Worm (Caenorhabditis elegans) whole organism, mixed stage, embryonic: Measurements from ENCODE around the gene fbxa-50.
"Not testable (repeated sequence)": the region's sequence is repeated elsewhere in the genome, so short reads cannot be mapped to it uniquely, and the experiment has no call there.

Source experiments
- M03D4.4 ChIP-seq: sonication (generic microtip); optimal IDR thresholded peaks from 2 replicates; lab custom pipeline; 2017; ENCODE audit warnings: mild to moderate bottlenecking, missing genetic modification characterization, missing compliant biosample characterization
- bed-3 ChIP-seq: fragments of 200-800 bp; sonication (Bioruptor generic); optimal IDR thresholded peaks from 3 replicates; lab custom pipeline; 2018; ENCODE audit warnings: mild to moderate bottlenecking, missing genetic modification characterization, moderate library complexity, missing compliant biosample characterization
- ceh-39 ChIP-seq: fragments of 150-350 bp; optimal IDR thresholded peaks from 2 replicates; lab custom pipeline; 2014; ENCODE audit warnings: missing biosample characterization, missing genetic modification characterization
- ceh-43 ChIP-seq: fragments of 200-800 bp; sonication (Bioruptor generic); optimal IDR thresholded peaks from 2 replicates; lab custom pipeline; 2018; ENCODE audit warnings: mild to moderate bottlenecking, missing genetic modification characterization, moderate library complexity, missing compliant biosample characterization
- ces-1 ChIP-seq: fragments of 150-350 bp; optimal IDR thresholded peaks from 2 replicates; lab custom pipeline; 2014; ENCODE audit warnings: missing biosample characterization, missing genetic modification reagents, missing genetic modification characterization
- cnd-1 ChIP-seq: fragments of 200-800 bp; sonication (Bioruptor generic); optimal IDR thresholded peaks from 2 replicates; lab custom pipeline; 2018; ENCODE audit warnings: mild to moderate bottlenecking, missing genetic modification characterization, missing compliant biosample characterization
- elt-3 ChIP-seq: fragments of 150-350 bp; optimal IDR thresholded peaks from 2 replicates; lab custom pipeline; 2014; ENCODE audit warnings: missing biosample characterization, missing genetic modification characterization
- flh-1 ChIP-seq: fragments of 200-800 bp; sonication (Bioruptor generic); optimal IDR thresholded peaks from 2 replicates; lab custom pipeline; 2018; ENCODE audit warnings: mild to moderate bottlenecking, missing genetic modification characterization, moderate library complexity, missing compliant biosample characterization
- ham-2 ChIP-seq: fragments of 200-800 bp; sonication (Bioruptor generic); optimal IDR thresholded peaks from 2 replicates; lab custom pipeline; 2018; ENCODE audit warnings: mild to moderate bottlenecking, missing genetic modification characterization, missing compliant biosample characterization
- hlh-1 ChIP-seq: fragments of 150-350 bp; optimal IDR thresholded peaks from 2 replicates; lab custom pipeline; 2014; ENCODE audit warnings: missing biosample characterization, missing genetic modification reagents, missing genetic modification characterization
- lin-32 ChIP-seq: fragments of 200-800 bp; sonication (Bioruptor generic); optimal IDR thresholded peaks from 2 replicates; lab custom pipeline; 2018; ENCODE audit warnings: mild to moderate bottlenecking, missing genetic modification characterization, missing compliant biosample characterization
- mab-5 ChIP-seq: fragments of 150-350 bp; optimal IDR thresholded peaks from 2 replicates; lab custom pipeline; 2014; ENCODE audit warnings: missing biosample characterization, missing genetic modification characterization
- mls-2 ChIP-seq: sonication (generic microtip); optimal IDR thresholded peaks from 2 replicates; lab custom pipeline; 2016; ENCODE audit warnings: mild to moderate bottlenecking, missing genetic modification characterization, moderate library complexity, missing compliant biosample characterization
- nhr-12 ChIP-seq: fragments of 150-350 bp; optimal IDR thresholded peaks from 2 replicates; lab custom pipeline; 2014; ENCODE audit warnings: missing biosample characterization, missing genetic modification characterization
- nhr-2 ChIP-seq: fragments of 150-350 bp; optimal IDR thresholded peaks from 2 replicates; lab custom pipeline; 2014; ENCODE audit warnings: missing biosample characterization, missing genetic modification characterization
- nhr-237 ChIP-seq: fragments of 150-350 bp; optimal IDR thresholded peaks from 2 replicates; lab custom pipeline; 2014; ENCODE audit warnings: missing biosample characterization, missing genetic modification characterization
- nhr-76 ChIP-seq: sonication (generic microtip); optimal IDR thresholded peaks from 2 replicates; lab custom pipeline; 2017; ENCODE audit warnings: missing biosample characterization, missing genetic modification characterization
- pha-4 ChIP-seq: fragments of 150-350 bp; optimal IDR thresholded peaks from 2 replicates; lab custom pipeline; 2018; ENCODE audit warnings: missing biosample characterization, missing genetic modification reagents, missing genetic modification characterization
- snpc-4 ChIP-seq: fragments of 150-350 bp; optimal IDR thresholded peaks from 2 replicates; lab custom pipeline; 2014; ENCODE audit warnings: missing biosample characterization, missing genetic modification characterization
- unc-120 ChIP-seq: sonication (generic microtip); optimal IDR thresholded peaks from 2 replicates; lab custom pipeline; 2017; ENCODE audit warnings: missing genetic modification characterization, missing compliant biosample characterization; ENCODE audit not compliant: poor library complexity, severe bottlenecking
- unc-39 ChIP-seq: fragments of 150-350 bp; optimal IDR thresholded peaks from 2 replicates; lab custom pipeline; 2014; ENCODE audit warnings: missing biosample characterization, missing genetic modification characterization
- unc-62 ChIP-seq: fragments of 150-350 bp; optimal IDR thresholded peaks from 2 replicates; lab custom pipeline; 2014; ENCODE audit warnings: missing biosample characterization, missing genetic modification reagents, missing genetic modification characterization
- zip-8 ChIP-seq: fragments of 150-350 bp; optimal IDR thresholded peaks from 2 replicates; lab custom pipeline; 2014; ENCODE audit warnings: missing biosample characterization, missing genetic modification characterization

fbxa-50 gene

DNA sequence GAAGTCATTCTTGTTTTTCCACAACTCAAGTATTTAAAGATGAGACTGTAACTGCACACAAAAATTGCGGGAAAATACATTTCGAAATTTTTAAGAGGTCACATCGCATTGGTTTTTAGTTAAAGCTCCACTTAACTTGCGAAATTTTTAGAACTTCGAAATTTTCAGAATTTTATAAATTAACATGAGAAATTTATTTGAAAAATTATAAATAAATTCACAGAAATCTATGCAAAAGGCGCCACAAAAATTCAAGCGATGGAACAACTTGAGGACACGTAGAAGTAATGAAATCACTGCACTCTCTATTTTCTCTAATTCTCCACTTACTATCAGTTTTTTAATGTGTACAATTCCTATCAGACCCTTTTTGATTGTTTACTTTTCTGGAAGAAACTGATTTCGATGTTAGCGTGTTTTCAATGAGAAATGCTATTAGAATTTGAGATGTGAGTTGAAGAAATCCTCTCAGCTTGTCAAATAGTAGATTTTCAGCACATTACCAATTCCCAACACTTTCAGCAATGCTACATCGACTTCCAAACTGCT lies 16.9 kb downstream of the fbxa-50 start, which contains the start of gene fbxa-31:
TSS of gene fbxa-31 (minus strand) at position 51 of the 549 bp plus-strand sequence.
- no peak for TF ChIP-seq nhr-12 (tag; lab: Kevin White, UChicago)
- no peak for TF ChIP-seq flh-1 (GFP tag; lab: Kevin White, UChicago)
- TF ChIP-seq unc-62, result no peak
- no peak for TF ChIP-seq nhr-76 (tag; lab: Kevin White, UChicago)
- no peak for TF ChIP-seq pha-4 (tag; lab: Kevin White, UChicago)

DNA sequence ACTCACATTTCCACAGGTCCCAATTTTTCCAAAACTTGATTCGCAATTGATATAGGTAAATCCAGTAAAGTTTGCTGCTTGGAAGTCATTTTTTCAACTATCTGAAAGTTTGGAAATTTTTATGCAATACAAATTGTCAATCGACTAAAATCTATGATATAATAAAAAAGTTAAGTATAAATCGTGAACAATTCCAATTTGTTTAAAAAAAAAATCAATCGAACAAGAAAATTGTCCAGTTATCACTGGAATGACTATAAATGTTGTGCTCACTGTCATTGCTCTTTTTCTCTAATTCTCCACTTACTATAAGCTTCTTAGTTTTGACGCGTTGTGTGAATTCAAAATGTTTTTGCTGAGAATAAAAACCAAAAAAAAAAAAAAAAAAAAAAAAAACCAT lies 19.2 kb downstream of the fbxa-50 start, which contains the start of gene fbxa-32:
TSS of gene fbxa-32 (minus strand) at position 101 of the 400 bp plus-strand sequence.
- TF ChIP-seq mab-5 (no peak), ham-2 (no peak), unc-39 (tag; lab: Kevin White, UChicago) (no peak), unc-120 (tag; lab: Kevin White, UChicago) (no peak), zip-8 (tag; lab: Kevin White, UChicago) (no peak), nhr-12 (tag; lab: Kevin White, UChicago) (no peak), snpc-4 (no peak), lin-32 (no peak), cnd-1 (no peak), hlh-1 (tag; lab: Kevin White, UChicago) (no peak), flh-1 (GFP tag; lab: Kevin White, UChicago) (no peak), nhr-2 (tag; lab: Kevin White, UChicago) (no peak)

DNA sequence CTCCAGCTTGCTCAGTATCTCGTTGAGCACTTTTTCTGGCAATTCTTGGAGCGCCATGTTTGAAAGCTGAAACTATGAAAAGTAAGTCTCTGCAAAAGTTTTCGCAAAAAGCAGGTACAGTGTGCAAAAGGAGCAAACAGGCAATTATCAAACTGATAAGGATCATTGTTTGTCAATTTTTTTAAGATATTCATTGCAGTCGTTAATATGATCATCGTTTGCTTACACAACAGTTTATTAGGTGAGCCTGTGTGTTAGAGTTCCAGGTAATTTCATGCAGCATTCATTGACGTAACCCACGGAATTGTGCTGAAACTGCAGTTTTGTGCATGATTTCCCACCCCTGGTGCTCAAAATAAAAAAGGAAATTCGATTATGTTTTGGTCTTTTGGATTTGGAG lies 21.5 kb downstream of the fbxa-50 start, which contains the start of gene fbxa-151:
TSS of gene fbxa-151 (minus strand) at position 101 of the 400 bp plus-strand sequence.
- TF ChIP-seq zip-8 (tag; lab: Kevin White, UChicago); pha-4 (tag; lab: Kevin White, UChicago); flh-1 (GFP tag; lab: Kevin White, UChicago): not testable (repeated sequence)

DNA sequence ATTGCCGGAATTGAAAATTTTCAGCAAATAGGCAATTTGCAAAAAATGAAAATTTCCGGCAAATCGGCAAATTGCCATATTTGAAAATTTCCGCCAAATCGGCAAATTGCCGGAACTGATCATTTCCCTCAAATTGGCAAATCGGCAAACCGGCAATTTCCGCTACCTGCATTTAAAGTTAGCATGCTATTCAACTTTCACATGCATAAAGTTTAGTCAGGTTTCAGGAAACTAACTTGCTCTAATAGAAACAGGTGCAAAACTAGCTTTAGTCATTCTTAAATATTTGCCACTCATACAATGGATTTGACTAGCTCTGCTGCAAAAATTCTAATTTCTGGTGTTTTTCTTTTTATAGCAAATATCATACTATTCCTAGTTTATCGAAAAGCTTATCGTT lies 24.6 kb downstream of the fbxa-50 start, which contains the start of gene srz-9:
TSS of gene srz-9 (plus strand) at position 301 of the 400 bp plus-strand sequence.
- not testable (repeated sequence) for TF ChIP-seq mls-2 (tag; lab: Kevin White, UChicago); lin-32; M03D4.4 (tag; lab: Kevin White, UChicago)

DNA sequence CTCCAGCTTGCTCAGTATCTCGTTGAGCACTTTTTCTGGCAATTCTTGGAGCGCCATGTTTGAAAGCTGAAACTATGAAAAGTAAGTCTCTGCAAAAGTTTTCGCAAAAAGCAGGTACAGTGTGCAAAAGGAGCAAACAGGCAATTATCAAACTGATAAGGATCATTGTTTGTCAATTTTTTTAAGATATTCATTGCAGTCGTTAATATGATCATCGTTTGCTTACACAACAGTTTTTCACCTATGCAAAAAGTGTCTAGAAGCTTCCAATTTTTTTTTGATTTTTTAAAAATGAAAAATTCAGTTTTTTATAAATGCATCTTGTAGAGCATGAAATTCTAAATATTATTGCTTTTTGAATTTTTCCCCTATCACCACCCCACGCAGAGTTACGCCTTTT lies 30.0 kb downstream of the fbxa-50 start, which contains the start of gene fbxa-78:
TSS of gene fbxa-78 (minus strand) at position 101 of the 400 bp plus-strand sequence.
- not testable (repeated sequence) for TF ChIP-seq cnd-1; ceh-39 (tag; lab: Kevin White, UChicago); unc-39 (tag; lab: Kevin White, UChicago)

DNA sequence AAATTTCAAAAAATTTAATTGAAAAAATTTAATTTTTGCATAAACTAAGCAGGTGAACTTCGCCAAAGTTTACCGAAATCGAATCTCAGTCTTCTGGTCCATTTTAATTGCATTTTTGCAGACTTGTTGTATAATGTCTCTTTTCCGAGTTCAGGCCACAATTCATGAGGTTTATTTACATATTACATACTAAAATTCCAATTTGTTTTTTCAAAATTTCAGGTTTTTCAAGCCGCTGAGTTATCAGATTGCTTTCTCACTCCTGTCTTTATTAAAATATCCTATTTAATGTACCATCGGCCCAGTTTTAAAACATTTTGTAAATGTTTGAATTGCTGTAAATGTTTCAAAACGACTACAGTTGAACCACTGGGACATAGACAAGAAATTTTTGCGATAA lies 31.8 kb downstream of the fbxa-50 start, which contains the start of gene fbxa-208:
TSS of gene fbxa-208 (plus strand) at position 301 of the 400 bp plus-strand sequence.
- TF ChIP-seq snpc-4, mab-5, cnd-1: not testable (repeated sequence)

DNA sequence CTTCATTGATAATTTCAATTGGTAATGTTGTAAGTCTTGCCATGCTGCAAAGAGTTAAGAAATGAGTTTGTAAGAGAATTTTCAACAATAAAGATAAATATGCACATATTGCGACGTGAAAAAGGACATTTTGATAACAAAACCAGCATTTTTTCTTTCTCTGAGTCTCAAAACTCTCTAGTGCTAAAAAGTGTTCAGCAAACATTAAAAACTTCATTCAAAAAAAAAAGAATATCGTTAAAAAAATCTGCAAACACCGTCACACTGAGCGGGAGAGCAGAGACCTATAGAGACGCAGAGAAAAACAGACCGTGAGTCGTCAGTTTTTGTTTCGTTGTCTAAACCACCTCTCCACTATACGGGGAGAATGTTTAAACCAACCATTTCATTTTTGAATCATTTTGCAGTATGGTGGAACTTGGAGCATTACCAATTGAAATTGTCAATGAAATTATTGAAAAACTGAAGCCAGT lies 39.2 kb downstream of the fbxa-50 start, which contains the start of the genes fbxa-76 and fbxa-77:
TSS of gene fbxa-76 (minus strand) at position 51 of the 473 bp plus-strand sequence.
TSS of gene fbxa-77 (plus strand) at position 365 of the 473 bp plus-strand sequence.
- TF ChIP-seq zip-8 (tag; lab: Kevin White, UChicago), result no peak
- TF ChIP-seq snpc-4, result no peak
- TF ChIP-seq bed-3 (GFP tag; lab: Kevin White, UChicago), result no peak
- no peak for TF ChIP-seq mab-5
- TF ChIP-seq elt-3, result no peak
- no peak for TF ChIP-seq ceh-39 (tag; lab: Kevin White, UChicago)
- TF ChIP-seq flh-1 (GFP tag; lab: Kevin White, UChicago), result no peak
- TF ChIP-seq ceh-43 (GFP tag; lab: Kevin White, UChicago), result no peak
- TF ChIP-seq unc-120 (tag; lab: Kevin White, UChicago), result no peak
- no peak for TF ChIP-seq nhr-237 (tag; lab: Kevin White, UChicago)
- no peak for TF ChIP-seq nhr-12 (tag; lab: Kevin White, UChicago)
- TF ChIP-seq ces-1 (GFP tag; lab: Kevin White, UChicago), result no peak
- no peak for TF ChIP-seq pha-4 (tag; lab: Kevin White, UChicago)
- no peak for TF ChIP-seq unc-62
